Fruit fly (Drosophila melanogaster) whole organism, prepupa: ENCODE results near the gene Ser.

Experiments
- CG16779 ChIP-seq: fragments of 200-800 bp; sonication (Bioruptor generic); optimal IDR thresholded peaks from 3 replicates; lab custom pipeline; 2017; ENCODE audit warnings: missing biosample characterization, mild to moderate bottlenecking, missing genetic modification characterization
- Eip93F ChIP-seq: fragments of 200-800 bp; sonication (Bioruptor generic); optimal IDR thresholded peaks from 2 replicates; lab custom pipeline; 2016; ENCODE audit warnings: missing biosample characterization, mild to moderate bottlenecking, missing genetic modification characterization
- Lpt ChIP-seq: fragments of 200-800 bp; sonication (Bioruptor generic); optimal IDR thresholded peaks from 3 replicates; lab custom pipeline; 2016; ENCODE audit warnings: missing biosample characterization, missing genetic modification characterization
- Met ChIP-seq: fragments of 200-800 bp; sonication (Bioruptor generic); optimal IDR thresholded peaks from 3 replicates; lab custom pipeline; 2016; ENCODE audit warnings: missing biosample characterization, missing genetic modification characterization
- Sox102F ChIP-seq: fragments of 200-800 bp; sonication (Bioruptor generic); optimal IDR thresholded peaks from 2 replicates; lab custom pipeline; 2016; ENCODE audit warnings: missing biosample characterization, mild to moderate bottlenecking, missing genetic modification characterization
- cyc ChIP-seq: fragments of 200-800 bp; sonication (Bioruptor generic); optimal IDR thresholded peaks from 3 replicates; lab custom pipeline; 2016; ENCODE audit warnings: missing biosample characterization, missing genetic modification characterization
- dsx ChIP-seq: fragments of 200-800 bp; optimal IDR thresholded peaks from 3 replicates; lab custom pipeline; 2019; ENCODE audit warnings: missing biosample characterization, mild to moderate bottlenecking, missing genetic modification characterization, moderate library complexity; ENCODE audit not compliant: poor library complexity, severe bottlenecking
- esn ChIP-seq: fragments of 200-800 bp; sonication (Bioruptor generic); optimal IDR thresholded peaks from 2 replicates; lab custom pipeline; 2016; ENCODE audit warnings: missing biosample characterization, mild to moderate bottlenecking, missing genetic modification characterization, moderate library complexity
- pdm3 ChIP-seq: fragments of 200-800 bp; sonication (Bioruptor generic); optimal IDR thresholded peaks from 3 replicates; lab custom pipeline; 2016; ENCODE audit warnings: missing biosample characterization, missing genetic modification characterization
- ss ChIP-seq, 2 experiments: fragments of 200-800 bp; sonication (Bioruptor generic); optimal IDR thresholded peaks; 2 replicates in 1 of 2; 3 replicates in 1 of 2; lab custom pipeline; 2017 to 2018; ENCODE audit warnings: mild to moderate bottlenecking in 2 of 2, missing biosample characterization in 2 of 2, missing genetic modification characterization in 2 of 2, moderate library complexity in 1 of 2

- TF ChIP-seq dsx (GFP tag; lab: Kevin White, UChicago): peak; percentile 64
- peak; percentile 89 for TF ChIP-seq Lpt (GFP tag; lab: Kevin White, UChicago)
- no peak for TF ChIP-seq Met (GFP tag; lab: Kevin White, UChicago)
- peak; percentile 70 for TF ChIP-seq pdm3 (GFP tag; lab: Kevin White, UChicago)
- TF ChIP-seq esn (GFP tag; lab: Kevin White, UChicago): no peak
- no peak for TF ChIP-seq Eip93F
- no peak for TF ChIP-seq Sox102F (GFP tag; lab: Kevin White, UChicago)
- peak; percentile 20 for TF ChIP-seq CG16779 (tag; lab: Kevin White, UChicago)
- no peak for TF ChIP-seq cyc (GFP tag; lab: Kevin White, UChicago)
- TF ChIP-seq ss (GFP tag; optimal IDR thresholded peaks at IDR 0.05; lab: Kevin White, UChicago): peak; percentile 54 to 91
Observed at dm6 chr3R:27167350-27167749, 26.7 kb downstream of the Ser start.
